Worm (Caenorhabditis elegans) whole organism, L4 larva: ENCODE measurements around the gene dhhc-10.
A peak's percentile ranks its signal among the peaks of the same experiment; 100 is the strongest.

Experiments used
- D1046.2 ChIP-seq: fragments of 200-800 bp; sonication (Bioruptor generic); IDR thresholded peaks from 2 replicates; pipeline ENCODE4 v1.3.6; 2022; ENCODE audit warnings: missing genetic modification characterization, missing compliant biosample characterization
- F10B5.3 ChIP-seq: sonication (generic microtip); optimal IDR thresholded peaks from 2 replicates; lab custom pipeline; 2016; ENCODE audit warnings: mild to moderate bottlenecking, missing genetic modification characterization, missing compliant biosample characterization
- F44E2.7 ChIP-seq: fragments of 200-800 bp; sonication (Bioruptor generic); IDR thresholded peaks from 2 replicates; pipeline ENCODE4 v2.1.2; 2022; ENCODE audit warnings: missing genetic modification characterization, missing compliant biosample characterization
- F49E8.2 ChIP-seq: sonication (generic microtip); optimal IDR thresholded peaks from 2 replicates; lab custom pipeline; 2016; ENCODE audit warnings: missing compliant biosample characterization, mild to moderate bottlenecking, missing genetic modification characterization, borderline replicate concordance
- T20F7.1 ChIP-seq: fragments of 200-800 bp; sonication (Bioruptor generic); optimal IDR thresholded peaks from 2 replicates; lab custom pipeline; 2018; ENCODE audit warnings: mild to moderate bottlenecking, missing genetic modification characterization, missing compliant biosample characterization
- T26A8.4 ChIP-seq: fragments of 200-800 bp; sonication (Bioruptor generic); IDR thresholded peaks from 2 replicates; pipeline ENCODE4 v1.3.6; 2022; ENCODE audit warnings: missing genetic modification characterization, missing compliant biosample characterization
- Y105C5A.15 ChIP-seq: fragments of 200-800 bp; sonication (Bioruptor generic); IDR thresholded peaks from 2 replicates; pipeline ENCODE4 v1.3.6; 2022; ENCODE audit warnings: missing genetic modification characterization, missing compliant biosample characterization
- aly-2 ChIP-seq: sonication (generic microtip); optimal IDR thresholded peaks from 2 replicates; lab custom pipeline; 2018; ENCODE audit warnings: missing biosample characterization, missing genetic modification characterization
- attf-4 ChIP-seq: sonication (generic microtip); optimal IDR thresholded peaks from 3 replicates; lab custom pipeline; 2017; ENCODE audit warnings: missing biosample characterization, missing genetic modification characterization
- ceh-82 ChIP-seq: sonication (generic microtip); optimal IDR thresholded peaks from 2 replicates; lab custom pipeline; 2017; ENCODE audit warnings: missing biosample characterization, missing genetic modification characterization
- ces-1 ChIP-seq: fragments of 150-350 bp; sonication (generic microtip); optimal IDR thresholded peaks from 4 replicates; lab custom pipeline; 2014; ENCODE audit warnings: missing biosample characterization, missing genetic modification reagents, missing genetic modification characterization
- ctbp-1 ChIP-seq: fragments of 200-800 bp; sonication (Bioruptor generic); IDR thresholded peaks from 2 replicates; pipeline ENCODE4 v1.3.6; 2022; ENCODE audit warnings: missing genetic modification reagents, missing genetic modification characterization, missing compliant biosample characterization
- daf-16 ChIP-seq, 3 experiments: sonication (generic microtip); optimal IDR thresholded peaks; 2 replicates each; lab custom pipeline; 2016 to 2017; ENCODE audit warnings: missing genetic modification characterization in 3 of 3, missing genetic modification reagents in 3 of 3, mild to moderate bottlenecking in 2 of 3, missing compliant biosample characterization in 2 of 3, missing biosample characterization in 1 of 3, moderate library complexity in 1 of 3
- daf-8 ChIP-seq: fragments of 200-800 bp; sonication (Bioruptor generic); IDR thresholded peaks from 2 replicates; pipeline ENCODE4 v1.3.6; 2022; ENCODE audit warnings: missing genetic modification characterization, missing compliant biosample characterization
- dmd-6 ChIP-seq: fragments of 200-800 bp; sonication (Bioruptor generic); IDR thresholded peaks from 2 replicates; pipeline ENCODE4 v1.3.6; 2022; ENCODE audit warnings: missing genetic modification reagents, missing genetic modification characterization, missing compliant biosample characterization
- dmd-8 ChIP-seq: fragments of 200-800 bp; sonication (Bioruptor generic); IDR thresholded peaks from 2 replicates; pipeline ENCODE4 v1.3.6; 2022; ENCODE audit warnings: missing genetic modification characterization, missing compliant biosample characterization
- dpl-1 ChIP-seq: fragments of 150-350 bp; optimal IDR thresholded peaks from 2 replicates; lab custom pipeline; 2014; ENCODE audit warnings: missing biosample characterization, missing genetic modification reagents, missing genetic modification characterization
- duxl-1 ChIP-seq: sonication (generic microtip); optimal IDR thresholded peaks from 2 replicates; lab custom pipeline; 2016; ENCODE audit warnings: mild to moderate bottlenecking, missing genetic modification characterization, moderate library complexity, missing compliant biosample characterization; ENCODE audit not compliant: poor library complexity
- egl-27 ChIP-seq: sonication (generic microtip); optimal IDR thresholded peaks from 3 replicates; lab custom pipeline; 2017; ENCODE audit warnings: missing biosample characterization, missing genetic modification reagents, missing genetic modification characterization
- hif-1 ChIP-seq, 2 experiments: sonication (generic microtip); optimal IDR thresholded peaks; 2 replicates each; lab custom pipeline; 2016 to 2017; ENCODE audit warnings: missing compliant biosample characterization in 2 of 2, missing genetic modification characterization in 2 of 2, missing genetic modification reagents in 2 of 2, missing genotype in 2 of 2, mild to moderate bottlenecking in 1 of 2
- lin-15B ChIP-seq: fragments of 150-350 bp; sonication (generic microtip); optimal IDR thresholded peaks from 3 replicates; lab custom pipeline; 2014; ENCODE audit warnings: missing biosample characterization, missing genetic modification characterization
- madf-5 ChIP-seq, 2 experiments: fragments of 200-800 bp; sonication (Bioruptor generic); IDR thresholded peaks; 2 replicates each; pipeline ENCODE4 v1.3.6; 2022; ENCODE audit warnings: missing compliant biosample characterization in 2 of 2, missing genetic modification characterization in 2 of 2
- mdt-29 ChIP-seq: fragments of 200-800 bp; sonication (Bioruptor generic); IDR thresholded peaks from 2 replicates; pipeline ENCODE4 v1.3.6; 2022; ENCODE audit warnings: missing genetic modification reagents, missing genetic modification characterization, missing compliant biosample characterization
- mep-1 ChIP-seq: fragments of 150-350 bp; sonication (generic microtip); optimal IDR thresholded peaks from 3 replicates; lab custom pipeline; 2014; ENCODE audit warnings: missing biosample characterization, missing genetic modification characterization
- mxl-3 ChIP-seq: fragments of 200-800 bp; sonication (Bioruptor generic); optimal IDR thresholded peaks from 2 replicates; lab custom pipeline; 2018; ENCODE audit warnings: mild to moderate bottlenecking, missing genetic modification characterization, missing compliant biosample characterization
- nhr-11 ChIP-seq: fragments of 150-350 bp; optimal IDR thresholded peaks from 2 replicates; lab custom pipeline; 2014; ENCODE audit warnings: missing biosample characterization, missing genetic modification characterization
- nhr-237 ChIP-seq: sonication (generic microtip); optimal IDR thresholded peaks from 2 replicates; lab custom pipeline; 2017; ENCODE audit warnings: missing biosample characterization, missing genetic modification characterization
- nhr-28 ChIP-seq: fragments of 150-350 bp; optimal IDR thresholded peaks from 2 replicates; lab custom pipeline; 2014; ENCODE audit warnings: missing biosample characterization, missing genetic modification characterization
- nhr-42 ChIP-seq: fragments of 200-800 bp; sonication (Bioruptor generic); IDR thresholded peaks from 2 replicates; pipeline ENCODE4 v1.3.6; 2022; ENCODE audit warnings: missing genetic modification characterization, missing compliant biosample characterization
- nhr-76 ChIP-seq: fragments of 150-350 bp; optimal IDR thresholded peaks from 2 replicates; lab custom pipeline; 2014; ENCODE audit warnings: missing biosample characterization, missing genetic modification characterization
- nhr-77 ChIP-seq: fragments of 150-350 bp; optimal IDR thresholded peaks from 2 replicates; lab custom pipeline; 2014; ENCODE audit warnings: missing biosample characterization, missing genetic modification characterization
- pha-4 ChIP-seq, 2 experiments: fragments of 150-350 bp in 1 of 2; fragments of 200-800 bp in 1 of 2; sonication (Bioruptor generic) in 1 of 2; IDR thresholded peaks in 1 of 2; optimal IDR thresholded peaks in 1 of 2; 2 replicates each; pipeline versions ENCODE4 v1.3.6 to Lab custom; 2014 to 2022; ENCODE audit warnings: missing genetic modification characterization in 2 of 2, missing genetic modification reagents in 2 of 2, missing biosample characterization in 1 of 2, missing compliant biosample characterization in 1 of 2
- php-3 ChIP-seq: fragments of 200-800 bp; sonication (Bioruptor generic); IDR thresholded peaks from 2 replicates; pipeline ENCODE4 v1.3.6; 2022; ENCODE audit warnings: missing genetic modification reagents, missing genetic modification characterization, missing compliant biosample characterization
- pqm-1 ChIP-seq: sonication (generic microtip); optimal IDR thresholded peaks from 2 replicates; lab custom pipeline; 2017; ENCODE audit warnings: missing biosample characterization, missing genetic modification characterization
- rbr-2 ChIP-seq: sonication (generic microtip); optimal IDR thresholded peaks from 2 replicates; lab custom pipeline; 2016; ENCODE audit warnings: missing genotype, missing genetic modification characterization, missing compliant biosample characterization
- sdz-12 ChIP-seq: fragments of 200-800 bp; sonication (Bioruptor generic); optimal IDR thresholded peaks from 2 replicates; lab custom pipeline; 2018; ENCODE audit warnings: mild to moderate bottlenecking, missing genetic modification characterization, missing compliant biosample characterization
- set-16 ChIP-seq: fragments of 200-800 bp; sonication (Bioruptor generic); IDR thresholded peaks from 2 replicates; pipeline ENCODE4 v1.3.6; 2022; ENCODE audit warnings: missing genetic modification reagents, missing genetic modification characterization, missing compliant biosample characterization
- snpc-1.2 ChIP-seq: fragments of 200-800 bp; sonication (Bioruptor generic); IDR thresholded peaks from 2 replicates; pipeline ENCODE4 v1.3.6; 2022; ENCODE audit warnings: missing genetic modification reagents, missing genetic modification characterization, missing compliant biosample characterization
- snpc-4 ChIP-seq: fragments of 150-350 bp; optimal IDR thresholded peaks from 2 replicates; lab custom pipeline; 2014; ENCODE audit warnings: missing biosample characterization, missing genetic modification characterization
- spr-1 ChIP-seq: sonication (generic microtip); optimal IDR thresholded peaks from 2 replicates; lab custom pipeline; 2016; ENCODE audit warnings: mild to moderate bottlenecking, missing genetic modification characterization, missing compliant biosample characterization
- tra-1 ChIP-seq: fragments of 200-800 bp; sonication (Bioruptor generic); IDR thresholded peaks from 2 replicates; pipeline ENCODE4 v1.3.6; 2022; ENCODE audit warnings: missing genetic modification reagents, missing genetic modification characterization, missing compliant biosample characterization
- unc-130 ChIP-seq: sonication (generic microtip); optimal IDR thresholded peaks from 2 replicates; lab custom pipeline; 2016; ENCODE audit warnings: missing genetic modification reagents, missing genetic modification characterization, missing compliant biosample characterization
- unc-39 ChIP-seq: sonication (generic microtip); optimal IDR thresholded peaks from 2 replicates; lab custom pipeline; 2017; ENCODE audit warnings: missing biosample characterization, missing genetic modification characterization
- unc-62 ChIP-seq, 3 experiments: fragments of 150-350 bp in 1 of 3; sonication (generic microtip); optimal IDR thresholded peaks in 2 of 3; peaks in 1 of 3; 1 replicate in 1 of 3; 2 replicates in 2 of 3; lab custom pipeline; 2014 to 2017; ENCODE audit warnings: missing biosample characterization in 3 of 3, missing genetic modification characterization in 3 of 3, missing genetic modification reagents in 3 of 3, missing genotype in 1 of 3
- vab-7 ChIP-seq: fragments of 200-800 bp; sonication (Bioruptor generic); IDR thresholded peaks from 2 replicates; pipeline ENCODE4 v1.3.6; 2022; ENCODE audit warnings: missing genetic modification reagents, missing genetic modification characterization, missing compliant biosample characterization
- zfp-2 ChIP-seq: sonication (generic microtip); optimal IDR thresholded peaks from 2 replicates; lab custom pipeline; 2016; ENCODE audit warnings: mild to moderate bottlenecking, missing genetic modification characterization, missing compliant biosample characterization
- ztf-7 ChIP-seq: fragments of 150-350 bp; optimal IDR thresholded peaks from 2 replicates; lab custom pipeline; 2014; ENCODE audit warnings: missing biosample characterization, missing genetic modification characterization

Gene dhhc-10

DNA sequence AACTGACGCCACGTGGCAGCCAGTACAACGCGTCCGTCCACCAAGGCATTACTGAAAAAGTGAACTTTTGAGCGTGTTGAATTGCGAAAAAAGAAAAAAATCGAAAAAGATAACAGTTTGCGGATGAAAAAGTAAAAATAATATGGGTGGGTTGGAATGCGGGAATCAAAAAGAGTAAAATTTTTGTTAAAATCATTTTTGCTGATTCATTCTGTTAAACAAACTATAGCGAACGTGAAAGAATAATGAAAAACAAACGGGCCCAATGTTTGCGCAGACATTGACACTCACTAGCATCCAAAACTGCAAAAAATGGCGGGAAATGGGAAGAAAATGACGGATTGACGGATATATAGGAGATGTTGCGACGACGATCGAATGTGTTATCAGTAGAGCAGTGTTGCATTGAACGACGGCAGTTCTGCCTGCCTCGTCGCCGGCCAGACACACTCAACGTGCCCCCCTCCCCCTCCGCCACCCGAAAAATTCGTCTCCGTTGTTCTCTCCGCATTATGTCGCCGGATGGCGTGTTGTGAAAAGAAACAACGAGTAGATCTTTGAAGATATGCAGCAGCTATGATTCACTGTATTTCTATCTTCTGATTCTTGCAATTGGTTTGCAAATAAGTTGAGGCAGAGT is 7.4 kb upstream of the dhhc-10 start, which contains the start of gene hyl-2 (continued):
- TF ChIP-seq nhr-42 (no peak), php-3 (GFP tag; lab: Robert Waterston, UW) (no peak), dmd-6 (no peak), unc-39 (tag; lab: Kevin White, UChicago) (no peak), nhr-77 (tag; lab: Kevin White, UChicago) (no peak), lin-15B (no peak), ztf-7 (no peak), vab-7 (GFP tag; lab: Robert Waterston, UW) (no peak), rbr-2 (tag; lab: Kevin White, UChicago) (peak; percentile 32), egl-27 (tag; lab: Kevin White, UChicago) (no peak)
- TF ChIP-seq, all 104 proteins: peak for 20

DNA sequence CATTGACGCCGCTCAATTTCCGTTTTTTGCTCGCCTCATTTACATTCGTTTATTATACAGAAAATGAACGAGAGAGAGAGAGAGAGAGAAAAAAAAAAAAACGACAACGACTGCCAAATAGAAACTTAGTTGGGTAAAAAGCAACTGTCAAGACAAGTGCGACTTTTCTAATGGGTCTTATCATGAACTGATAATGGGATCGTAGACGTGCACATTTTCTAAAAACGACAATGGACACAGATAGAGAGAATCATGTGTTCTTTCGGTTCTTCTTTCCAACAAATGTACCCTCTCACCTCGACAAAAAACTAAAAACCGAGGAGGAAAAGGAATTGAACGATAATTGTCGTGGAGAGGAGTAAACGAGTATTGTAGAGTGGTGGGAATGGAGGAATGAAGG is 6.9 kb upstream of the dhhc-10 start:
- TF ChIP-seq F49E8.2 (no peak), daf-8 (no peak), vab-7 (GFP tag; lab: Robert Waterston, UW) (no peak), mep-1 (tag; lab: Kevin White, UChicago) (peak; percentile 8), spr-1 (tag; lab: Kevin White, UChicago) (no peak), ztf-7 (no peak), unc-62 (GFP tag; optimal IDR thresholded peaks at IDR 0.05 in 1 of 2; lab: Kevin White, UChicago) (peak in 1 of 2 experiments; percentile 92), unc-62 (tag; optimal IDR thresholded peaks at IDR 0.05; lab: Kevin White, UChicago) (no peak), snpc-4 (tag; lab: Kevin White, UChicago) (no peak), tra-1 (GFP tag; lab: Robert Waterston, UW) (peak; percentile 57), madf-5 (GFP tag; IDR thresholded peaks at IDR 0.05; lab: Robert Waterston, UW) (no peak), hif-1 (tag; optimal IDR thresholded peaks at IDR 0.05; lab: Kevin White, UChicago) (peak in 1 of 2 experiments; percentile 23), mdt-29 (GFP tag; lab: Robert Waterston, UW) (no peak), F10B5.3 (no peak), nhr-77 (tag; lab: Kevin White, UChicago) (peak; percentile 72), set-16 (GFP tag; lab: Robert Waterston, UW) (no peak), zfp-2 (tag; lab: Kevin White, UChicago) (no peak), F44E2.7 (GFP tag; lab: Robert Waterston, UW) (no peak), ctbp-1 (no peak), ceh-82 (tag; lab: Kevin White, UChicago) (no peak), ces-1 (GFP tag; lab: Kevin White, UChicago) (no peak), D1046.2 (GFP tag; lab: Robert Waterston, UW) (no peak), daf-16 (GFP tag; optimal IDR thresholded peaks at IDR 0.05; lab: Kevin White, UChicago) (no peak), daf-16 (tag; optimal IDR thresholded peaks at IDR 0.05; lab: Kevin White, UChicago) (peak; percentile 62), duxl-1 (tag; lab: Kevin White, UChicago) (no peak), T26A8.4 (GFP tag; lab: Robert Waterston, UW) (no peak), pqm-1 (tag; lab: Kevin White, UChicago) (peak; percentile 94), nhr-76 (no peak), T20F7.1 (GFP tag; lab: Kevin White, UChicago) (no peak), nhr-42 (no peak), dpl-1 (GFP tag; lab: Kevin White, UChicago) (no peak), sdz-12 (GFP tag; lab: Kevin White, UChicago) (no peak), nhr-28 (tag; lab: Kevin White, UChicago) (peak; percentile 69), mxl-3 (GFP tag; lab: Kevin White, UChicago) (no peak), nhr-237 (tag; lab: Kevin White, UChicago) (no peak), aly-2 (tag; lab: Kevin White, UChicago) (no peak), Y105C5A.15 (GFP tag; lab: Robert Waterston, UW) (no peak), unc-130 (GFP tag; lab: Kevin White, UChicago) (no peak), attf-4 (no peak), dmd-8 (GFP tag; lab: Robert Waterston, UW) (no peak), rbr-2 (tag; lab: Kevin White, UChicago) (no peak), pha-4 (GFP tag; IDR thresholded peaks at IDR 0.05; lab: Robert Waterston, UW) (0 out of 2 replicates have a peak, but pooled peaks have one; percentile 21), pha-4 (tag; optimal IDR thresholded peaks at IDR 0.05; lab: Kevin White, UChicago) (no peak), snpc-1.2 (GFP tag; lab: Robert Waterston, UW) (no peak), lin-15B (no peak), nhr-11 (tag; lab: Kevin White, UChicago) (no peak)
